Worm (Caenorhabditis elegans) whole organism, L1 larva: ENCODE measurements around the gene dyla-1.

Source experiments
- ama-1 ChIP-seq: fragments of 150-350 bp; optimal IDR thresholded peaks from 2 replicates; lab custom pipeline; 2014
- blmp-1 ChIP-seq: fragments of 150-350 bp; optimal IDR thresholded peaks from 2 replicates; lab custom pipeline; 2014; ENCODE audit warnings: missing biosample characterization, missing genetic modification characterization
- ceh-63 ChIP-seq: fragments of 200-800 bp; sonication (Bioruptor generic); optimal IDR thresholded peaks from 2 replicates; lab custom pipeline; 2018; ENCODE audit warnings: mild to moderate bottlenecking, missing genetic modification characterization, missing compliant biosample characterization
- ceh-8 ChIP-seq: fragments of 200-800 bp; sonication (Bioruptor generic); optimal IDR thresholded peaks from 2 replicates; lab custom pipeline; 2018; ENCODE audit warnings: mild to moderate bottlenecking, missing genetic modification characterization, moderate library complexity, missing compliant biosample characterization
- ceh-82 ChIP-seq, 3 experiments: fragments of 150-350 bp in 1 of 3; sonication (generic microtip) in 2 of 3; optimal IDR thresholded peaks; 2 replicates each; lab custom pipeline; 2014 to 2017; ENCODE audit warnings: missing biosample characterization in 3 of 3, missing genetic modification characterization in 3 of 3
- ceh-88 ChIP-seq: fragments of 200-800 bp; sonication (Bioruptor generic); IDR thresholded peaks from 2 replicates; pipeline ENCODE4 v1.3.6; 2022; ENCODE audit warnings: missing genetic modification characterization, missing compliant biosample characterization
- ceh-90 ChIP-seq: sonication (generic microtip); optimal IDR thresholded peaks from 2 replicates; lab custom pipeline; 2016; ENCODE audit warnings: missing genetic modification characterization, missing compliant biosample characterization
- dsc-1 ChIP-seq: sonication (generic microtip); optimal IDR thresholded peaks from 2 replicates; lab custom pipeline; 2016; ENCODE audit warnings: mild to moderate bottlenecking, missing genetic modification characterization, missing compliant biosample characterization
- efl-1 ChIP-seq, 4 experiments: fragments of 150-350 bp; optimal IDR thresholded peaks in 3 of 4; peaks in 1 of 4; 1 replicate in 1 of 4; 2 replicates in 3 of 4; lab custom pipeline; 2014; ENCODE audit warnings: missing biosample characterization in 2 of 4, missing genetic modification characterization in 2 of 4, missing genetic modification reagents in 2 of 4
- egl-13 ChIP-seq: sonication (generic microtip); optimal IDR thresholded peaks from 2 replicates; lab custom pipeline; 2016; ENCODE audit warnings: missing genotype, missing genetic modification reagents, missing genetic modification characterization, missing compliant biosample characterization
- elt-2 ChIP-seq: sonication (generic microtip); optimal IDR thresholded peaks from 2 replicates; lab custom pipeline; 2016; ENCODE audit warnings: missing genetic modification characterization, mild to moderate bottlenecking, inconsistent platforms, missing compliant biosample characterization, missing genetic modification reagents
- elt-3 ChIP-seq, 6 experiments: fragments of 150-350 bp in 1 of 6; sonication (generic microtip); optimal IDR thresholded peaks; 2 replicates each; lab custom pipeline; 2017 to 2018; ENCODE audit warnings: missing biosample characterization in 6 of 6, missing genetic modification characterization in 6 of 6, inconsistent platforms in 1 of 6
- fkh-10 ChIP-seq: sonication (generic microtip); optimal IDR thresholded peaks from 2 replicates; lab custom pipeline; 2017; ENCODE audit warnings: missing biosample characterization, missing genetic modification reagents, missing genetic modification characterization
- grh-1 ChIP-seq: fragments of 200-800 bp; sonication (Bioruptor generic); IDR thresholded peaks from 2 replicates; pipeline ENCODE4 v1.3.6; 2022; ENCODE audit warnings: missing genetic modification reagents, missing genetic modification characterization, missing compliant biosample characterization
- hlh-17 ChIP-seq: fragments of 200-800 bp; sonication (Bioruptor generic); optimal IDR thresholded peaks from 2 replicates; lab custom pipeline; 2018; ENCODE audit warnings: missing genetic modification characterization, mild to moderate bottlenecking, missing compliant biosample characterization, moderate library complexity, borderline replicate concordance
- hlh-4 ChIP-seq: sonication (generic microtip); optimal IDR thresholded peaks from 2 replicates; lab custom pipeline; 2016; ENCODE audit warnings: mild to moderate bottlenecking, missing genetic modification characterization, missing compliant biosample characterization
- irx-1 ChIP-seq: sonication (generic microtip); optimal IDR thresholded peaks from 2 replicates; lab custom pipeline; 2016; ENCODE audit warnings: missing genetic modification characterization, missing compliant biosample characterization
- isw-1 ChIP-seq: fragments of 200-800 bp; sonication (Bioruptor generic); IDR thresholded peaks from 2 replicates; pipeline ENCODE4 v1.3.6; 2022; ENCODE audit warnings: missing genetic modification characterization, missing compliant biosample characterization
- jun-1 ChIP-seq: fragments of 150-350 bp; optimal IDR thresholded peaks from 2 replicates; lab custom pipeline; 2014; ENCODE audit warnings: missing biosample characterization, missing genetic modification reagents, missing genetic modification characterization
- lin-14 ChIP-seq: fragments of 200-800 bp; sonication (Bioruptor generic); optimal IDR thresholded peaks from 2 replicates; lab custom pipeline; 2018; ENCODE audit warnings: mild to moderate bottlenecking, missing genetic modification characterization, moderate library complexity, missing compliant biosample characterization
- lin-35 ChIP-seq, 2 experiments: fragments of 150-350 bp; optimal IDR thresholded peaks; 2 replicates each; lab custom pipeline; 2014; ENCODE audit warnings: missing biosample characterization in 2 of 2, missing genetic modification characterization in 2 of 2, missing genetic modification reagents in 2 of 2
- mab-9 ChIP-seq: fragments of 200-800 bp; sonication (Bioruptor generic); IDR thresholded peaks from 2 replicates; pipeline ENCODE4 v1.3.6; 2022; ENCODE audit warnings: missing genetic modification reagents, missing genetic modification characterization, missing compliant biosample characterization
- mep-1 ChIP-seq: fragments of 150-350 bp; optimal IDR thresholded peaks from 2 replicates; lab custom pipeline; 2014; ENCODE audit warnings: missing biosample characterization, missing genetic modification characterization
- nhr-11 ChIP-seq: fragments of 150-350 bp; optimal IDR thresholded peaks from 2 replicates; lab custom pipeline; 2014; ENCODE audit warnings: missing biosample characterization, missing genetic modification characterization
- nhr-12 ChIP-seq: sonication (generic microtip); optimal IDR thresholded peaks from 2 replicates; lab custom pipeline; 2017; ENCODE audit warnings: missing biosample characterization, missing genetic modification characterization
- nhr-237 ChIP-seq: fragments of 150-350 bp; optimal IDR thresholded peaks from 2 replicates; lab custom pipeline; 2014; ENCODE audit warnings: missing biosample characterization, missing genetic modification characterization
- nhr-71 ChIP-seq: sonication (generic microtip); optimal IDR thresholded peaks from 2 replicates; lab custom pipeline; 2016; ENCODE audit warnings: mild to moderate bottlenecking, missing genetic modification characterization, moderate library complexity, missing compliant biosample characterization
- nhr-85 ChIP-seq: sonication (generic microtip); peaks from one replicate; lab custom pipeline; 2016; ENCODE audit warnings: missing genetic modification characterization, inconsistent platforms, missing compliant biosample characterization
- pag-3 ChIP-seq: sonication (generic microtip); optimal IDR thresholded peaks from 2 replicates; lab custom pipeline; 2017; ENCODE audit warnings: missing genetic modification characterization, mild to moderate bottlenecking, missing compliant biosample characterization, antibody characterized with exemption, borderline replicate concordance; ENCODE audit not compliant: insufficient read depth
- pax-3 ChIP-seq: fragments of 200-800 bp; sonication (Bioruptor generic); optimal IDR thresholded peaks from 2 replicates; lab custom pipeline; 2018; ENCODE audit warnings: mild to moderate bottlenecking, missing genetic modification characterization, moderate library complexity, missing compliant biosample characterization
- rnt-1 ChIP-seq: sonication (generic microtip); optimal IDR thresholded peaks from 2 replicates; lab custom pipeline; 2016; ENCODE audit warnings: mild to moderate bottlenecking, missing genetic modification characterization, moderate library complexity, missing compliant biosample characterization
- skn-1 ChIP-seq: fragments of 150-350 bp; optimal IDR thresholded peaks from 2 replicates; lab custom pipeline; 2014; ENCODE audit warnings: missing biosample characterization, missing genetic modification characterization
- snpc-4 ChIP-seq: fragments of 150-350 bp; optimal IDR thresholded peaks from 2 replicates; lab custom pipeline; 2014; ENCODE audit warnings: missing biosample characterization, missing genetic modification characterization
- snu-23 ChIP-seq: sonication (generic microtip); optimal IDR thresholded peaks from 2 replicates; lab custom pipeline; 2016; ENCODE audit warnings: missing genetic modification characterization, missing compliant biosample characterization
- sup-37 ChIP-seq: fragments of 200-800 bp; sonication (Bioruptor generic); optimal IDR thresholded peaks from 2 replicates; lab custom pipeline; 2018; ENCODE audit warnings: mild to moderate bottlenecking, missing genetic modification characterization, missing compliant biosample characterization
- tlp-1 ChIP-seq: fragments of 150-350 bp; optimal IDR thresholded peaks from 2 replicates; lab custom pipeline; 2014; ENCODE audit warnings: missing biosample characterization, missing genetic modification characterization
- unc-30 ChIP-seq: sonication (generic microtip); optimal IDR thresholded peaks from 2 replicates; lab custom pipeline; 2017; ENCODE audit warnings: missing biosample characterization, missing genetic modification characterization
- unc-86 ChIP-seq: sonication (generic microtip); optimal IDR thresholded peaks from 2 replicates; lab custom pipeline; 2016; ENCODE audit warnings: missing genetic modification characterization, missing compliant biosample characterization
- unc-98 ChIP-seq: fragments of 200-800 bp; sonication (Bioruptor generic); IDR thresholded peaks from 2 replicates; pipeline ENCODE4 v1.3.6; 2022; ENCODE audit warnings: missing genetic modification characterization, missing compliant biosample characterization
- xbp-1 ChIP-seq: sonication (generic microtip); optimal IDR thresholded peaks from 2 replicates; lab custom pipeline; 2016; ENCODE audit warnings: missing genetic modification characterization, missing compliant biosample characterization
- ztf-11 ChIP-seq, 2 experiments: sonication (generic microtip); optimal IDR thresholded peaks; 2 replicates each; lab custom pipeline; 2016 to 2017; ENCODE audit warnings: missing genetic modification characterization in 2 of 2, missing biosample characterization in 1 of 2, missing compliant biosample characterization in 1 of 2
- ztf-4 ChIP-seq: fragments of 150-350 bp; optimal IDR thresholded peaks from 2 replicates; lab custom pipeline; 2014; ENCODE audit warnings: missing biosample characterization, missing genetic modification characterization

The dyla-1 gene

DNA sequence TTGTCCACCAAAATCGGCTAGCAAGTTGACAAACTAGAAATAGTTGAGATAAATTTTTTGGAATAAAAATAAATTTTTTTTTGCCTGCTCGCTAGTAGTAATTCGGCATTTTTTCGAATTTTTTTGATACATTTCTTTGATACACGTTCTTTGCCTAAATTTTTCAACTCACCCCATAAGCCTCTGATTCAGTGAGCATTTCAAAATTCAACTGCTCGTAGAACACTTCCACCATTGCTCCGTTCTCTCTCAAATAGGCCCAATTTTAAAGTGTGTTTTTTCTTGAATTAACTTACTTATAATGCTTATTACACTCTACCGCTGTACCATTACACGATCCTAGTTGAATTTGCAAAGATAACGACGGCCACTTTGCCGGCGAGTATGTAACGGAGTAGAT lies 37.3 kb upstream of the dyla-1 start:
- TF ChIP-seq ama-1 (lab: Kevin White, UChicago) (peak; percentile 31), nhr-237 (tag; lab: Kevin White, UChicago) (no peak)
- TF ChIP-seq, all 84 proteins: peak for 1

ce11 chrX:16807015-16807414 lies 33.8 kb upstream of the dyla-1 start, which contains the start of gene mec-4:
TSS of gene mec-4 (minus strand) at chrX:16807115.
- TF ChIP-seq egl-13 (tag; lab: Kevin White, UChicago) (no peak), skn-1 (tag; lab: Kevin White, UChicago) (no peak), ceh-82 (tag; optimal IDR thresholded peaks at IDR 0.05; lab: Kevin White, UChicago) (no peak), nhr-12 (tag; lab: Kevin White, UChicago) (no peak)

DNA sequence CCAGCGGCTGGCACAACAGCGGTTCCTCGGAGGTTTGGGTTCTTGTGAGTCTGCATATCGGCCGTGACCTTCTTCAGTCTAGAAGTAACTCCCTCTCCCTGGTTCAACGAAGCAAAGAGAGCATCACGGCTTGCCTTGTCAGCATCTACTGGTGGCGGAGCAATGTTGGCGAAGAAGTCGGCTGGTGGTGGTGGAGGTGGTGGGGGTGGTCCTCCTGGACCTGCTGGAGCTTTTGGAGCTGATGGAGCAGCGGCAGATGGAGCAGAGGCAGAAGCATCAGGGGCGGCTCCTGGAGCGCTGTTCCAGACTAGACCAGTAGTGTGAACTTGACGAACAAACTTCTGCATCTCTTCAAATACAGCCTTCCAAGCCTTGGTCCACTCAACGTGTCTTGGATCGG lies 32.3 kb upstream of the dyla-1 start:
- TF ChIP-seq dsc-1 (tag; lab: Kevin White, UChicago) (no peak), mep-1 (tag; lab: Kevin White, UChicago) (no peak), mab-9 (GFP tag; lab: Robert Waterston, UW) (no peak), elt-3 (tag; optimal IDR thresholded peaks at IDR 0.05; lab: Kevin White, UChicago) (no peak), ceh-90 (tag; lab: Kevin White, UChicago) (no peak), blmp-1 (tag; lab: Kevin White, UChicago) (no peak), skn-1 (tag; lab: Kevin White, UChicago) (no peak), nhr-11 (tag; lab: Kevin White, UChicago) (no peak), ztf-4 (no peak), xbp-1 (tag; lab: Kevin White, UChicago) (no peak), nhr-85 (tag; lab: Kevin White, UChicago) (no peak), elt-2 (tag; lab: Kevin White, UChicago) (no peak), snpc-4 (no peak), unc-98 (no peak), jun-1 (tag; lab: Kevin White, UChicago) (no peak), ceh-8 (GFP tag; lab: Kevin White, UChicago) (no peak)
- TF ChIP-seq, all 84 proteins: peak for 0

DNA sequence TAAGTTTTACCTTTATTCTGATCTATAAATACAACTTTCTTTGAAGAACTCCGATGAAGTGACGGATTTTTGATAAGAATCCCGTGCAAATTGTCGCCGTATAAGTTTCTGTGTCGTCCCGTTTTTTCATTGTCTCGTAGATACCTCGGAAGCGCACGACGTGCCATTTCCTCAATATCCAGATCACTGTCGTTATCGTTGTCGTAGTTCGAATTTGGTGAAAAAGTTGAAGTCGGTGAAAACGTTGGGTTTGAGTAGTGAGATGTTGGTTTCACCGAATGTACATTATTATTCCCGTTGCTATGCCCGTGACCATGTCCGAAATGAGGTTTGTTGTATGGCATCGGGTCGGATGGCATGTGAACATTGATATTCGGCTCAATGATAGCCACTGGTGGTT lies 31.1 kb upstream of the dyla-1 start:
- TF ChIP-seq efl-1 (optimal IDR thresholded peaks at IDR 0.05; lab: Kevin White, UChicago), result no peak
- TF ChIP-seq efl-1 (GFP tag; optimal IDR thresholded peaks at IDR 0.05 in 1 of 2; lab: Kevin White, UChicago), result peak in 1 of 2 experiments; percentile 32
- no peak for TF ChIP-seq unc-30 (tag; lab: Kevin White, UChicago)

ce11 chrX:16811974-16812373 lies 28.9 kb upstream of the dyla-1 start:
- TF ChIP-seq rnt-1 (peak; percentile 41), snu-23 (GFP tag; lab: Kevin White, UChicago) (peak; percentile 12), nhr-71 (tag; lab: Kevin White, UChicago) (peak; percentile 51), lin-14 (GFP tag; lab: Kevin White, UChicago) (peak; percentile 76), nhr-237 (tag; lab: Kevin White, UChicago) (no peak)

ce11 chrX:16813148-16813547 lies 27.7 kb upstream of the dyla-1 start:
- TF ChIP-seq unc-98 (no peak), unc-86 (tag; lab: Kevin White, UChicago) (no peak), fkh-10 (GFP tag; lab: Kevin White, UChicago) (no peak), pax-3 (tag; lab: Kevin White, UChicago) (no peak), skn-1 (tag; lab: Kevin White, UChicago) (no peak), hlh-17 (GFP tag; lab: Kevin White, UChicago) (no peak), efl-1 (optimal IDR thresholded peaks at IDR 0.05; lab: Kevin White, UChicago) (no peak), efl-1 (GFP tag; optimal IDR thresholded peaks at IDR 0.05 in 1 of 2; lab: Kevin White, UChicago) (peak in 1 of 2 experiments; percentile 92), isw-1 (GFP tag; lab: Robert Waterston, UW) (no peak), pag-3 (no peak), sup-37 (GFP tag; lab: Kevin White, UChicago) (no peak), grh-1 (GFP tag; lab: Robert Waterston, UW) (no peak), irx-1 (no peak), ztf-11 (tag; optimal IDR thresholded peaks at IDR 0.05; lab: Kevin White, UChicago) (no peak), tlp-1 (tag; lab: Kevin White, UChicago) (no peak), blmp-1 (tag; lab: Kevin White, UChicago) (no peak), lin-35 (GFP tag; optimal IDR thresholded peaks at IDR 0.05; lab: Kevin White, UChicago) (peak in 1 of 2 experiments; percentile 38), ceh-88 (GFP tag; lab: Robert Waterston, UW) (no peak), nhr-71 (tag; lab: Kevin White, UChicago) (no peak), ceh-63 (no peak), mab-9 (GFP tag; lab: Robert Waterston, UW) (no peak), hlh-4 (tag; lab: Kevin White, UChicago) (no peak)
